Worm (Caenorhabditis elegans): ENCODE measurements around the gene Y40B10A.9.

Y40B10A.9 gene

ce11 chrV:2105976-2106375 lies 33.3 kb upstream of the Y40B10A.9 start, which contains the start of gene F22F7.4:
F22F7.4 (minus strand) TSS chrV:2106076.
- TF ChIP-seq aly-2 (tag; optimal IDR thresholded peaks at IDR 0.05): no peak
- TF ChIP-seq unc-39 (tag; optimal IDR thresholded peaks at IDR 0.05): no peak
- TF ChIP-seq nhr-25 (tag; optimal IDR thresholded peaks at IDR 0.05): no peak
- TF ChIP-seq ama-1 (optimal IDR thresholded peaks at IDR 0.05): no peak
- no peak for TF ChIP-seq mab-5 (tag; optimal IDR thresholded peaks at IDR 0.05)
- no peak for TF ChIP-seq ceh-82 (tag; optimal IDR thresholded peaks at IDR 0.05)
- TF ChIP-seq peb-1 (tag; optimal IDR thresholded peaks at IDR 0.05): no peak

- TF ChIP-seq nhr-21 (tag; optimal IDR thresholded peaks at IDR 0.05) (no peak), lin-11 (tag; optimal IDR thresholded peaks at IDR 0.05) (no peak), unc-55 (GFP tag; optimal IDR thresholded peaks at IDR 0.05) (no peak), nhr-77 (tag; optimal IDR thresholded peaks at IDR 0.05) (no peak), sem-4 (tag; optimal IDR thresholded peaks at IDR 0.05) (no peak), ceh-16 (tag; optimal IDR thresholded peaks at IDR 0.05) (no peak), snpc-4 (tag; optimal IDR thresholded peaks at IDR 0.05) (no peak), nhr-23 (tag; optimal IDR thresholded peaks at IDR 0.05) (no peak), R02D3.7 (tag; optimal IDR thresholded peaks at IDR 0.05) (no peak), crh-2 (tag; optimal IDR thresholded peaks at IDR 0.05) (no peak), lsy-2 (tag; optimal IDR thresholded peaks at IDR 0.05) (no peak), blmp-1 (tag; optimal IDR thresholded peaks at IDR 0.05; ENCODE audit: insufficient read depth) (no peak), gmeb-1 (tag; optimal IDR thresholded peaks at IDR 0.05) (no peak), elt-3 (tag; optimal IDR thresholded peaks at IDR 0.05) (no peak), ztf-1 (GFP tag; conservative IDR thresholded peaks at IDR 0.05) (no peak), sma-9 (GFP tag; optimal IDR thresholded peaks at IDR 0.05) (no peak), sma-9 (tag; optimal IDR thresholded peaks at IDR 0.05) (no peak), peb-1 (tag; optimal IDR thresholded peaks at IDR 0.05) (no peak)
Observed at ce11 chrV:2103118-2103517, 30.4 kb upstream of the Y40B10A.9 start, which contains the start of gene F36F12.1. F36F12.1 (minus strand) TSS chrV:2103218.

DNA sequence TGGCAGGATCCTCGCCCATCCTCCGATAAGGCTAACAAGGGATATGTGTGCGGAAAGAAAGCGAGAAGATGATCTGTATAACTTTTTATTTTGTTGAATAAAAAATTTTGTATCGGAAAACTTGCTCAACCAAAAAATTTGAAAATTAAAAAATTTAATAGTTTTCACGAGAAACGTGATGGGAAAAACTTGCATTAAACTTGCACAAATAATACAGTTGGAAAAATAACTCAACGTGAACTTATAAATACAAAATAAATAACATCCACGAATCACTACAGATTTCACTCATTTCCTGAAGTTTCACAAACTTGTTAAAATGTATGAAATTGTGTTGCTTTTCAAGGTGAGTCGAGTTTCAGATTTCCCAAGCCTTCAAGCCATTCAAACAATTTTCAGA lies 26.3 kb upstream of the Y40B10A.9 start, which contains the start of gene F36F12.7:
F36F12.7 (plus strand) TSS at position 301 of the 400 bp plus-strand sequence.
- TF ChIP-seq nhr-77 (tag; optimal IDR thresholded peaks at IDR 0.05) (no peak), lin-39 (tag; optimal IDR thresholded peaks at IDR 0.05) (no peak), elt-1 (tag; optimal IDR thresholded peaks at IDR 0.05) (no peak), nhr-11 (tag; optimal IDR thresholded peaks at IDR 0.05) (no peak), mab-5 (tag; optimal IDR thresholded peaks at IDR 0.05) (no peak), nhr-21 (tag; optimal IDR thresholded peaks at IDR 0.05) (no peak), nhr-6 (tag; optimal IDR thresholded peaks at IDR 0.05) (no peak), lsy-2 (tag; optimal IDR thresholded peaks at IDR 0.05) (no peak), nhr-10 (tag; optimal IDR thresholded peaks at IDR 0.05) (no peak), lin-11 (tag; optimal IDR thresholded peaks at IDR 0.05) (no peak), sma-3 (GFP tag; optimal IDR thresholded peaks at IDR 0.05) (no peak), C34F6.9 (tag; optimal IDR thresholded peaks at IDR 0.05) (no peak), skn-1 (tag; optimal IDR thresholded peaks at IDR 0.05) (no peak), gmeb-1 (tag; optimal IDR thresholded peaks at IDR 0.05) (no peak), egl-27 (tag; optimal IDR thresholded peaks at IDR 0.05) (no peak), mbf-1 (tag; optimal IDR thresholded peaks at IDR 0.05) (no peak)

ce11 chrV:2097653-2098052 lies 24.9 kb upstream of the Y40B10A.9 start, which contains the start of gene clec-208:
clec-208 (plus strand) TSS chrV:2097953.
- TF ChIP-seq sma-3 (GFP tag; optimal IDR thresholded peaks at IDR 0.05): no peak
- TF ChIP-seq lin-11 (tag; optimal IDR thresholded peaks at IDR 0.05): no peak
- TF ChIP-seq lin-39 (tag; optimal IDR thresholded peaks at IDR 0.05): no peak
- TF ChIP-seq unc-39 (tag; optimal IDR thresholded peaks at IDR 0.05): no peak
- no peak for TF ChIP-seq sem-4 (tag; optimal IDR thresholded peaks at IDR 0.05)
- no peak for TF ChIP-seq fos-1 (tag; optimal IDR thresholded peaks at IDR 0.05)
- no peak for TF ChIP-seq unc-62 (GFP tag; optimal IDR thresholded peaks at IDR 0.05)

DNA sequence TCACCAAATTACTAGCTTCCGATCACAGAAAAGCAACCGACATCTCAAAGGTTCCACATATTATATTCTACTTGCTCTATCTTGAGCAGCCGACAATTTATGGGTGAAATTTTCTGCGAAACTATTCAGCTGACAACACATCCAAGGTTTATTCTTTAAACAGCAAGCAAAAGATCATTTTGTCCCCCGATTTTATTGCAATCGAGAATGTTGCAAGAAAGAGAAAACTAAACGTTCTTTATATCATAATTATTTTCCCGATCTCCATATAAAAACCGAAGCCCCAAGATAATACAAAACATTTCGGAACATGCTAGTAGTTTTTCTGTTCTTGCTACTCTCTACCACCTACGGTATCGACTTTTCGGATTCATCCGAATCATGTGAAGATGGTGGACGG lies 23.1 kb upstream of the Y40B10A.9 start, which contains the start of gene clec-207:
clec-207 (plus strand) TSS at position 301 of the 400 bp plus-strand sequence.
- TF ChIP-seq ztf-11 (tag; optimal IDR thresholded peaks at IDR 0.05) (no peak), lsy-2 (tag; optimal IDR thresholded peaks at IDR 0.05) (no peak), nhr-6 (tag; optimal IDR thresholded peaks at IDR 0.05) (no peak), ztf-1 (GFP tag; conservative IDR thresholded peaks at IDR 0.05) (no peak), unc-39 (tag; optimal IDR thresholded peaks at IDR 0.05) (no peak), peb-1 (tag; optimal IDR thresholded peaks at IDR 0.05) (no peak), mbf-1 (tag; optimal IDR thresholded peaks at IDR 0.05) (no peak)
